Worm (Caenorhabditis elegans) whole organism, L4 larva: Measurements from ENCODE around the gene B0303.16.

Experiments
- F26F4.8 ChIP-seq: fragments of 200-800 bp; sonication (Bioruptor generic); conservative IDR thresholded peaks from 2 replicates; pipeline ENCODE4 v1.3.6; 2022; ENCODE audit warnings: missing genetic modification characterization, missing compliant biosample characterization
- F49E8.2 ChIP-seq: sonication (generic microtip); optimal IDR thresholded peaks from 2 replicates; lab custom pipeline; 2016; ENCODE audit warnings: missing compliant biosample characterization, mild to moderate bottlenecking, missing genetic modification characterization, borderline replicate concordance
- R02D3.7 ChIP-seq: fragments of 150-350 bp; sonication (generic microtip); optimal IDR thresholded peaks from 3 replicates; lab custom pipeline; 2014; ENCODE audit warnings: missing biosample characterization, missing genetic modification characterization
- T20F7.1 ChIP-seq: fragments of 200-800 bp; sonication (Bioruptor generic); optimal IDR thresholded peaks from 2 replicates; lab custom pipeline; 2018; ENCODE audit warnings: mild to moderate bottlenecking, missing genetic modification characterization, missing compliant biosample characterization
- T26A8.4 ChIP-seq: fragments of 200-800 bp; sonication (Bioruptor generic); IDR thresholded peaks from 2 replicates; pipeline ENCODE4 v1.3.6; 2022; ENCODE audit warnings: missing genetic modification characterization, missing compliant biosample characterization
- Y105C5A.15 ChIP-seq: fragments of 200-800 bp; sonication (Bioruptor generic); IDR thresholded peaks from 2 replicates; pipeline ENCODE4 v1.3.6; 2022; ENCODE audit warnings: missing genetic modification characterization, missing compliant biosample characterization
- Y75B8A.6 ChIP-seq: fragments of 200-800 bp; sonication (Bioruptor generic); IDR thresholded peaks from 2 replicates; pipeline ENCODE4 v1.3.6; 2022; ENCODE audit warnings: missing genetic modification reagents, missing genetic modification characterization, missing compliant biosample characterization
- ZK546.5 ChIP-seq, 2 experiments: sonication (generic microtip); optimal IDR thresholded peaks; 2 replicates each; lab custom pipeline; 2017; ENCODE audit warnings: missing biosample characterization in 2 of 2, missing genetic modification characterization in 2 of 2
- attf-4 ChIP-seq: sonication (generic microtip); optimal IDR thresholded peaks from 3 replicates; lab custom pipeline; 2017; ENCODE audit warnings: missing biosample characterization, missing genetic modification characterization
- ceh-20 ChIP-seq: fragments of 200-800 bp; sonication (Bioruptor generic); IDR thresholded peaks from 2 replicates; pipeline ENCODE4 v1.3.6; 2022; ENCODE audit warnings: missing genetic modification reagents, missing genetic modification characterization, missing compliant biosample characterization
- ceh-44 ChIP-seq: fragments of 200-800 bp; sonication (Bioruptor generic); IDR thresholded peaks from 2 replicates; pipeline ENCODE4 v1.3.6; 2022; ENCODE audit warnings: missing genetic modification reagents, missing genetic modification characterization, missing compliant biosample characterization
- ces-1 ChIP-seq: fragments of 150-350 bp; sonication (generic microtip); optimal IDR thresholded peaks from 4 replicates; lab custom pipeline; 2014; ENCODE audit warnings: missing biosample characterization, missing genetic modification reagents, missing genetic modification characterization
- dmd-6 ChIP-seq: fragments of 200-800 bp; sonication (Bioruptor generic); IDR thresholded peaks from 2 replicates; pipeline ENCODE4 v1.3.6; 2022; ENCODE audit warnings: missing genetic modification reagents, missing genetic modification characterization, missing compliant biosample characterization
- egl-27 ChIP-seq: sonication (generic microtip); optimal IDR thresholded peaks from 3 replicates; lab custom pipeline; 2017; ENCODE audit warnings: missing biosample characterization, missing genetic modification reagents, missing genetic modification characterization
- egl-43 ChIP-seq: fragments of 200-800 bp; sonication (Bioruptor generic); IDR thresholded peaks from 2 replicates; pipeline ENCODE4 v1.3.6; 2022; ENCODE audit warnings: missing genetic modification reagents, missing genetic modification characterization, missing compliant biosample characterization
- fkh-10 ChIP-seq: fragments of 150-350 bp; optimal IDR thresholded peaks from 2 replicates; lab custom pipeline; 2014; ENCODE audit warnings: missing biosample characterization, missing genetic modification reagents, missing genetic modification characterization
- fos-1 ChIP-seq: fragments of 150-350 bp; optimal IDR thresholded peaks from 2 replicates; lab custom pipeline; 2014; ENCODE audit warnings: missing biosample characterization, missing genetic modification characterization
- hlh-11 ChIP-seq: fragments of 200-800 bp; sonication (Bioruptor generic); optimal IDR thresholded peaks from 2 replicates; lab custom pipeline; 2018; ENCODE audit warnings: mild to moderate bottlenecking, missing genetic modification characterization, missing compliant biosample characterization
- jun-1 ChIP-seq: fragments of 150-350 bp; optimal IDR thresholded peaks from 2 replicates; lab custom pipeline; 2014; ENCODE audit warnings: missing biosample characterization, missing genetic modification reagents, missing genetic modification characterization
- lin-1 ChIP-seq: fragments of 200-800 bp; sonication (Bioruptor generic); IDR thresholded peaks from 2 replicates; pipeline ENCODE4 v1.3.6; 2022; ENCODE audit warnings: missing genetic modification reagents, missing genetic modification characterization, missing compliant biosample characterization
- lin-15B ChIP-seq: fragments of 150-350 bp; sonication (generic microtip); optimal IDR thresholded peaks from 3 replicates; lab custom pipeline; 2014; ENCODE audit warnings: missing biosample characterization, missing genetic modification characterization
- madf-9 ChIP-seq: fragments of 200-800 bp; sonication (Bioruptor generic); conservative IDR thresholded peaks from 2 replicates; pipeline ENCODE4 v1.3.6; 2022; ENCODE audit warnings: missing genetic modification reagents, missing genetic modification characterization, missing compliant biosample characterization
- mdl-1 ChIP-seq, 2 experiments: fragments of 150-350 bp in 1 of 2; sonication (generic microtip) in 1 of 2; optimal IDR thresholded peaks; 2 replicates each; lab custom pipeline; 2014 to 2017; ENCODE audit warnings: missing biosample characterization in 2 of 2, missing genetic modification characterization in 2 of 2
- mdt-29 ChIP-seq: fragments of 200-800 bp; sonication (Bioruptor generic); IDR thresholded peaks from 2 replicates; pipeline ENCODE4 v1.3.6; 2022; ENCODE audit warnings: missing genetic modification reagents, missing genetic modification characterization, missing compliant biosample characterization
- mxl-3 ChIP-seq: fragments of 200-800 bp; sonication (Bioruptor generic); optimal IDR thresholded peaks from 2 replicates; lab custom pipeline; 2018; ENCODE audit warnings: mild to moderate bottlenecking, missing genetic modification characterization, missing compliant biosample characterization
- nhr-102 ChIP-seq: sonication (generic microtip); optimal IDR thresholded peaks from 2 replicates; lab custom pipeline; 2016; ENCODE audit warnings: mild to moderate bottlenecking, missing genetic modification characterization, moderate library complexity, missing compliant biosample characterization
- nhr-237 ChIP-seq: sonication (generic microtip); optimal IDR thresholded peaks from 2 replicates; lab custom pipeline; 2017; ENCODE audit warnings: missing biosample characterization, missing genetic modification characterization
- nhr-25 ChIP-seq: sonication (generic microtip); optimal IDR thresholded peaks from 2 replicates; lab custom pipeline; 2017; ENCODE audit warnings: missing genetic modification characterization, mild to moderate bottlenecking, missing compliant biosample characterization, antibody characterized with exemption, moderate library complexity, borderline replicate concordance; ENCODE audit not compliant: insufficient read depth
- nhr-48 ChIP-seq: sonication (generic microtip); optimal IDR thresholded peaks from 2 replicates; lab custom pipeline; 2016; ENCODE audit warnings: mild to moderate bottlenecking, missing genetic modification characterization, missing compliant biosample characterization
- nhr-76 ChIP-seq: fragments of 150-350 bp; optimal IDR thresholded peaks from 2 replicates; lab custom pipeline; 2014; ENCODE audit warnings: missing biosample characterization, missing genetic modification characterization
- php-3 ChIP-seq: fragments of 200-800 bp; sonication (Bioruptor generic); IDR thresholded peaks from 2 replicates; pipeline ENCODE4 v1.3.6; 2022; ENCODE audit warnings: missing genetic modification reagents, missing genetic modification characterization, missing compliant biosample characterization
- saeg-2 ChIP-seq: fragments of 200-800 bp; sonication (Bioruptor generic); IDR thresholded peaks from 2 replicates; pipeline ENCODE4 v1.3.6; 2022; ENCODE audit warnings: missing genetic modification reagents, missing genetic modification characterization, missing compliant biosample characterization
- skn-1 ChIP-seq: fragments of 150-350 bp; optimal IDR thresholded peaks from 2 replicates; lab custom pipeline; 2014; ENCODE audit warnings: missing biosample characterization, missing genetic modification characterization
- snpc-1.2 ChIP-seq: fragments of 200-800 bp; sonication (Bioruptor generic); IDR thresholded peaks from 2 replicates; pipeline ENCODE4 v1.3.6; 2022; ENCODE audit warnings: missing genetic modification reagents, missing genetic modification characterization, missing compliant biosample characterization
- spr-3 ChIP-seq: fragments of 200-800 bp; sonication (Bioruptor generic); optimal IDR thresholded peaks from 2 replicates; lab custom pipeline; 2018; ENCODE audit warnings: mild to moderate bottlenecking, missing genetic modification characterization, missing compliant biosample characterization
- tag-97 ChIP-seq: fragments of 200-800 bp; sonication (Bioruptor generic); IDR thresholded peaks from 2 replicates; pipeline ENCODE4 v1.3.6; 2022; ENCODE audit warnings: missing genetic modification characterization, missing compliant biosample characterization
- unc-62 ChIP-seq, 3 experiments: fragments of 150-350 bp in 1 of 3; sonication (generic microtip); optimal IDR thresholded peaks in 2 of 3; peaks in 1 of 3; 1 replicate in 1 of 3; 2 replicates in 2 of 3; lab custom pipeline; 2014 to 2017; ENCODE audit warnings: missing biosample characterization in 3 of 3, missing genetic modification characterization in 3 of 3, missing genetic modification reagents in 3 of 3, missing genotype in 1 of 3
- zfp-3 ChIP-seq: fragments of 200-800 bp; sonication (Bioruptor generic); conservative IDR thresholded peaks from 2 replicates; pipeline ENCODE4 v1.3.6; 2022; ENCODE audit warnings: missing genetic modification reagents, missing genetic modification characterization, missing compliant biosample characterization
- zip-11 ChIP-seq: fragments of 200-800 bp; sonication (Bioruptor generic); IDR thresholded peaks from 2 replicates; pipeline ENCODE4 v1.3.6; 2022; ENCODE audit warnings: missing genetic modification characterization, missing compliant biosample characterization
- ztf-11 ChIP-seq: fragments of 150-350 bp; optimal IDR thresholded peaks from 2 replicates; lab custom pipeline; 2014; ENCODE audit warnings: missing biosample characterization, missing genetic modification characterization

The B0303.16 gene

DNA sequence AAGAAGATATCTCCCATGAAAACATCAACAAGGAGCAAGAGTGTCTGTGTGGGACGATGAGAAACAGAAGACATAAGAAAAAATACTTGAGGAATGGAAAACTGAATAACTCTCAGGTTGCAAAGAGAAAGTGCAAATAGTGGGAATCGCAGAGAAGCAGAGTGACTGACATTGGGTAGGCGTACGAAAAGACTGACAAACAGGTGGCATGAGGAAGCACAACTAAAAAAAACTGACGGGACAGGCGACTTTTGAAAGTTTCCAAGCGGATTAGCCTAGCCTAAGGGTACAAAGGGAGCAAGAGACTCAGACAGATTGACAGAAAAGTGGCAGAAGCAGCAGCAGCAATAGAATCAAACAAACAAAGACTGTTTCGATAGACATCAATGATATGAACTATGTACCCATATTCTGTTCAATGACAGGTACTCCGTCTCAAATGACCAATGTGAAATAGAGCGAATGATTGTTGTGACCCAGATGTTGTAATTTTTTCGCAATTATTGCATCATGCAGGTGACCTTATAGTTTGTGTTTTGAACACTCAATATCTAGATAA lies 29.5 kb downstream of the B0303.16 start (continued):
- TF ChIP-seq unc-62 (GFP tag; optimal IDR thresholded peaks at IDR 0.05 in 1 of 2; lab: Kevin White, UChicago) (peak in 1 of 2 experiments; percentile 82), unc-62 (tag; optimal IDR thresholded peaks at IDR 0.05; lab: Kevin White, UChicago) (no peak), Y75B8A.6 (GFP tag; lab: Robert Waterston, UW) (no peak), ztf-11 (tag; lab: Kevin White, UChicago) (no peak), php-3 (no peak), zfp-3 (GFP tag; lab: Robert Waterston, UW) (no peak), madf-9 (no peak), snpc-1.2 (GFP tag; lab: Robert Waterston, UW) (no peak), ceh-44 (GFP tag; lab: Robert Waterston, UW) (no peak), egl-43 (GFP tag; lab: Robert Waterston, UW) (no peak), zip-11 (no peak), saeg-2 (0 out of 2 replicates have a peak, but pooled peaks have one; percentile 67), nhr-25 (tag; lab: Kevin White, UChicago) (peak; percentile 36), mxl-3 (GFP tag; lab: Kevin White, UChicago) (peak; percentile 65), nhr-76 (tag; lab: Kevin White, UChicago) (no peak), hlh-11 (peak; percentile 86), T20F7.1 (GFP tag; lab: Kevin White, UChicago) (peak; percentile 10), R02D3.7 (tag; lab: Kevin White, UChicago) (no peak), lin-1 (GFP tag; lab: Robert Waterston, UW) (no peak), mdt-29 (GFP tag; lab: Robert Waterston, UW) (no peak), nhr-237 (tag; lab: Kevin White, UChicago) (no peak), spr-3 (no peak), nhr-48 (tag; lab: Kevin White, UChicago) (peak; percentile 66), ces-1 (GFP tag; lab: Kevin White, UChicago) (no peak)

DNA sequence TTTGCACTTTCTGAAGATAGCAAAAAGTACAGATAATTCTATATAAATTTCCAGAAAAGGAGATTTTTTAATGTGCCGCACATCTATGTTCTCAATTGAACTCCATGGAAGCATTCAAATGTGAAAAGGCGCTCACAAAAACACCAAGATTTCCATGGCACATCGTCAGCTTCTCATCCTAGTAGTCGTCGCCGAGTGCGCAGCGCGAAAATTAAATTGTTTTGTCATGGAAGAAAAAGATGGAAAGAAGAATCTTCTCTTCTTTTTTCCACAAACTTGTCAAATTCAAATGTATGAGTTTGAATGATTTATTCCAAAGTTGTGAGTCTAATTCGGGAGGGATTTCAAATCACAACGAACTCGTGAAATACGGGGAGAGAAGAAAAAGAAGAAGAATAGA lies 32.5 kb downstream of the B0303.16 start:
- TF ChIP-seq hlh-11 = no peak
- peak; percentile 31 for TF ChIP-seq fkh-10 (GFP tag; lab: Kevin White, UChicago)

DNA sequence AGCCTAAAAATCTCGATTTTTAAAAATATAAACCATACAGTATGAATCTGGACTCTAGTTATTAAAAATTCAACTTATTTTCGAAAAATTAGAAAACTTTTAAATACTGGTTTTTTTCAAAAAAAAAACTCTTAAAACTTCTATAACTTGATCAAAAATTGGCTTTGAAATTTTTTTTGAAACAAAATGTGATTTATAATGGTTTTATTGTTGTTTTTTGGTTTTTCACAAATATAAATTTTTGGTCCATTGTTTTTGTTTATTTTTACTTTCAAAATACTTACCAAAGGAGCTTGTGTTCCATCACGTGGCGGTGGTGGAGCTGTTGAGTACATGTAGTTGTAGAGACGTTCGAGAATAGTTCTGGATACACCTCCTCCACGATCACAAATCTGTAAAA lies 33.4 kb downstream of the B0303.16 start:
- TF ChIP-seq F26F4.8 (no peak), ztf-11 (tag; lab: Kevin White, UChicago) (no peak), ceh-20 (GFP tag; lab: Robert Waterston, UW) (no peak), nhr-102 (tag; lab: Kevin White, UChicago) (no peak), Y105C5A.15 (GFP tag; lab: Robert Waterston, UW) (no peak), ZK546.5 (tag; optimal IDR thresholded peaks at IDR 0.05; lab: Kevin White, UChicago) (no peak), mdl-1 (tag; optimal IDR thresholded peaks at IDR 0.05; lab: Kevin White, UChicago) (no peak), nhr-48 (tag; lab: Kevin White, UChicago) (no peak), dmd-6 (GFP tag; lab: Robert Waterston, UW) (no peak), F49E8.2 (tag; lab: Kevin White, UChicago) (no peak), jun-1 (no peak), tag-97 (GFP tag; lab: Robert Waterston, UW) (no peak), lin-15B (no peak), madf-9 (no peak), egl-27 (tag; lab: Kevin White, UChicago) (no peak), attf-4 (no peak), skn-1 (tag; lab: Kevin White, UChicago) (no peak), T26A8.4 (GFP tag; lab: Robert Waterston, UW) (no peak), fos-1 (tag; lab: Kevin White, UChicago) (no peak)
